Worm (Caenorhabditis elegans): ENCODE data around the gene C06E1.11.

- TF ChIP-seq him-1 (tag; optimal IDR thresholded peaks at IDR 0.05): no peak
- TF ChIP-seq dao-5 (tag; optimal IDR thresholded peaks at IDR 0.05): no peak
These were observed 37.1 kb downstream of the C06E1.11 start for ce11 chrIII:8579367-8579766.
